Worm (Caenorhabditis elegans): ENCODE data around the gene wrt-10.

- TF ChIP-seq nhr-77 (tag; optimal IDR thresholded peaks at IDR 0.05): peak; percentile 91
- TF ChIP-seq mep-1 (tag; optimal IDR thresholded peaks at IDR 0.05): peak; percentile 87
- peak; percentile 15; the same call in 1 of the 2 replicates for TF ChIP-seq mab-9 (GFP tag; IDR thresholded peaks at IDR 0.05)
- TF ChIP-seq ceh-63 (GFP tag; optimal IDR thresholded peaks at IDR 0.05): no peak
These were observed 5.2 kb downstream of the wrt-10 start, which contains the start of gene ZK1290.5 for ce11 chrII:7529078-7529683.
